Fruit fly (Drosophila melanogaster) whole organism, embryonic: Measurements from ENCODE around the gene CG1998.

Experiments
- Atf6 ChIP-seq: fragments of 200-800 bp; sonication (Bioruptor generic); IDR thresholded peaks from 2 replicates; pipeline ENCODE4 v1.3.6; 2022; ENCODE audit warnings: missing biosample characterization, missing genetic modification characterization
- B-H2 ChIP-seq: fragments of 200-800 bp; sonication (Bioruptor generic); optimal IDR thresholded peaks from 2 replicates; lab custom pipeline; 2018; ENCODE audit warnings: missing biosample characterization, mild to moderate bottlenecking, missing genetic modification characterization
- CG10147 ChIP-seq: fragments of 200-800 bp; sonication (Bioruptor generic); optimal IDR thresholded peaks from 2 replicates; lab custom pipeline; 2019; ENCODE audit warnings: missing biosample characterization, mild to moderate bottlenecking, missing genetic modification characterization, moderate library complexity
- CG10366 ChIP-seq: fragments of 200-800 bp; sonication (Bioruptor generic); IDR thresholded peaks from 2 replicates; pipeline ENCODE4 v1.3.6; 2022; ENCODE audit warnings: missing biosample characterization, missing genetic modification characterization
- CG10431 ChIP-seq: fragments of 200-800 bp; sonication (Bioruptor generic); optimal IDR thresholded peaks from 3 replicates; lab custom pipeline; 2018; ENCODE audit warnings: missing biosample characterization, mild to moderate bottlenecking, missing genetic modification characterization
- CG11398 ChIP-seq: fragments of 200-800 bp; sonication (Bioruptor generic); optimal IDR thresholded peaks from 2 replicates; lab custom pipeline; 2016; ENCODE audit warnings: missing biosample characterization, missing genetic modification characterization
- CG13296 ChIP-seq: fragments of 200-800 bp; sonication (Bioruptor generic); optimal IDR thresholded peaks from 3 replicates; lab custom pipeline; 2018; ENCODE audit warnings: missing biosample characterization, mild to moderate bottlenecking, missing genetic modification characterization
- CG14667 ChIP-seq: fragments of 200-800 bp; sonication (Bioruptor generic); IDR thresholded peaks from 2 replicates; pipeline ENCODE4 v1.3.6; 2022; ENCODE audit warnings: missing biosample characterization, missing genetic modification characterization
- CG14965 ChIP-seq: fragments of 200-800 bp; sonication (Bioruptor generic); optimal IDR thresholded peaks from 2 replicates; lab custom pipeline; 2016; ENCODE audit warnings: missing biosample characterization, missing genetic modification characterization, borderline replicate concordance
- CG17359 ChIP-seq: fragments of 200-800 bp; sonication (Bioruptor generic); optimal IDR thresholded peaks from 3 replicates; lab custom pipeline; 2018; ENCODE audit warnings: missing biosample characterization, mild to moderate bottlenecking, missing genetic modification characterization, moderate library complexity
- CG17802 ChIP-seq: fragments of 200-800 bp; sonication (Bioruptor generic); optimal IDR thresholded peaks from 2 replicates; lab custom pipeline; 2018; ENCODE audit warnings: missing biosample characterization, mild to moderate bottlenecking, missing genetic modification characterization, moderate library complexity
- CG30431 ChIP-seq: fragments of 200-800 bp; sonication (Bioruptor generic); optimal IDR thresholded peaks from 2 replicates; lab custom pipeline; 2017; ENCODE audit warnings: missing biosample characterization, missing genetic modification characterization
- CG3281 ChIP-seq: fragments of 200-800 bp; sonication (Bioruptor generic); optimal IDR thresholded peaks from 3 replicates; lab custom pipeline; 2017; ENCODE audit warnings: missing biosample characterization, mild to moderate bottlenecking, missing genetic modification characterization
- CG34422 ChIP-seq: fragments of 200-800 bp; sonication (Bioruptor generic); IDR thresholded peaks from 3 replicates; pipeline ENCODE4 v1.3.6; 2022; ENCODE audit warnings: missing biosample characterization, missing genetic modification characterization
- CG3995 ChIP-seq: fragments of 200-800 bp; sonication (Bioruptor generic); optimal IDR thresholded peaks from 3 replicates; lab custom pipeline; 2016; ENCODE audit warnings: missing biosample characterization, missing genetic modification characterization
- CG5180 ChIP-seq: fragments of 200-800 bp; sonication (Bioruptor generic); optimal IDR thresholded peaks from 3 replicates; lab custom pipeline; 2017; ENCODE audit warnings: missing biosample characterization, missing genetic modification characterization, mild to moderate bottlenecking, moderate library complexity, missing genetic modification reagents
- CG6813 ChIP-seq: fragments of 200-800 bp; sonication (Bioruptor generic); optimal IDR thresholded peaks from 2 replicates; lab custom pipeline; 2017; ENCODE audit warnings: missing biosample characterization, missing genetic modification characterization, mild to moderate bottlenecking, moderate library complexity, missing genetic modification reagents
- CG9215 ChIP-seq: fragments of 200-800 bp; sonication (Bioruptor generic); IDR thresholded peaks from 2 replicates; pipeline ENCODE4 v1.3.6; 2022; ENCODE audit warnings: missing biosample characterization, missing genetic modification characterization
- CHES-1-like ChIP-seq: fragments of 200-800 bp; sonication (Bioruptor generic); optimal IDR thresholded peaks from 2 replicates; lab custom pipeline; 2016; ENCODE audit warnings: missing biosample characterization, missing genetic modification characterization
- CTCF ChIP-seq: fragments of 200-800 bp; sonication (Bioruptor generic); optimal IDR thresholded peaks from 2 replicates; lab custom pipeline; 2017; ENCODE audit warnings: missing biosample characterization, mild to moderate bottlenecking, missing genetic modification characterization, moderate library complexity
- CkIIα-i1 ChIP-seq: fragments of 200-800 bp; sonication (Bioruptor generic); IDR thresholded peaks from 2 replicates; pipeline ENCODE4 v1.3.6; 2022; ENCODE audit warnings: missing biosample characterization, missing genetic modification characterization
- Dip3 ChIP-seq: fragments of 200-800 bp; sonication (Bioruptor generic); optimal IDR thresholded peaks from 3 replicates; lab custom pipeline; 2016; ENCODE audit warnings: missing biosample characterization, missing genetic modification characterization
- Fer1 ChIP-seq: fragments of 200-800 bp; sonication (Bioruptor generic); optimal IDR thresholded peaks from 2 replicates; lab custom pipeline; 2017; ENCODE audit warnings: missing biosample characterization, mild to moderate bottlenecking, missing genetic modification characterization
- HLH3B ChIP-seq: fragments of 200-800 bp; sonication (Bioruptor generic); IDR thresholded peaks from 2 replicates; pipeline ENCODE4 v1.3.6; 2022; ENCODE audit warnings: missing biosample characterization, missing genetic modification characterization
- HmgZ ChIP-seq: fragments of 200-800 bp; sonication (Bioruptor generic); optimal IDR thresholded peaks from 2 replicates; lab custom pipeline; 2018; ENCODE audit warnings: missing biosample characterization, mild to moderate bottlenecking, missing genetic modification characterization
- Hmr ChIP-seq: fragments of 200-800 bp; sonication (Bioruptor generic); optimal IDR thresholded peaks from 3 replicates; lab custom pipeline; 2017; ENCODE audit warnings: mild to moderate bottlenecking, missing biosample characterization, missing genetic modification reagents, missing genetic modification characterization
- Nf-YC ChIP-seq: fragments of 200-800 bp; optimal IDR thresholded peaks from 3 replicates; lab custom pipeline; 2019; ENCODE audit warnings: missing biosample characterization, mild to moderate bottlenecking, missing genetic modification characterization, moderate library complexity
- Optix ChIP-seq: fragments of 200-800 bp; sonication (Bioruptor generic); IDR thresholded peaks from 3 replicates; pipeline ENCODE4 v1.3.6; 2022; ENCODE audit warnings: missing biosample characterization, missing genetic modification characterization
- Pdp1 ChIP-seq, 2 experiments: fragments of 200-800 bp; sonication (Bioruptor generic); optimal IDR thresholded peaks; 3 replicates each; lab custom pipeline; 2016; ENCODE audit warnings: missing biosample characterization in 2 of 2, missing genetic modification characterization in 2 of 2, mild to moderate bottlenecking in 1 of 2, moderate library complexity in 1 of 2
- Tbp ChIP-seq: fragments of >200 bp; optimal IDR thresholded peaks from 2 replicates; lab custom pipeline; 2018; ENCODE audit warnings: missing biosample characterization, missing genetic modification characterization
- ash1 ChIP-seq: fragments of 200-800 bp; sonication (Bioruptor generic); optimal IDR thresholded peaks from 2 replicates; lab custom pipeline; 2018; ENCODE audit warnings: missing biosample characterization, mild to moderate bottlenecking, missing genetic modification characterization
- bbx ChIP-seq: fragments of 200-800 bp; sonication (Bioruptor generic); IDR thresholded peaks from 2 replicates; pipeline ENCODE4 v1.3.6; 2022; ENCODE audit warnings: missing biosample characterization, missing genetic modification characterization; ENCODE audit not compliant: partially characterized antibody
- chm ChIP-seq: fragments of 200-800 bp; sonication (Bioruptor generic); IDR thresholded peaks from 2 replicates; pipeline ENCODE4 v1.3.6; 2022; ENCODE audit warnings: missing biosample characterization, missing genetic modification characterization
- dan ChIP-seq: fragments of 200-800 bp; sonication (Bioruptor generic); IDR thresholded peaks from 2 replicates; pipeline ENCODE4 v1.3.6; 2022; ENCODE audit warnings: missing biosample characterization, missing genetic modification characterization
- dpn ChIP-seq, 2 experiments: fragments of 200-800 bp; sonication (Bioruptor generic); optimal IDR thresholded peaks; 3 replicates each; lab custom pipeline; 2016; ENCODE audit warnings: missing biosample characterization in 2 of 2, missing genetic modification characterization in 2 of 2
- emc ChIP-seq: fragments of 200-800 bp; sonication (Bioruptor generic); optimal IDR thresholded peaks from 2 replicates; lab custom pipeline; 2016; ENCODE audit warnings: missing biosample characterization, missing genetic modification characterization
- gsb ChIP-seq: fragments of 200-800 bp; sonication (Bioruptor generic); IDR thresholded peaks from 2 replicates; pipeline ENCODE4 v1.3.6; 2022; ENCODE audit warnings: missing biosample characterization, missing genetic modification characterization
- mld ChIP-seq: fragments of 200-800 bp; sonication (Bioruptor generic); IDR thresholded peaks from 3 replicates; pipeline ENCODE4 v1.3.6; 2022; ENCODE audit warnings: missing biosample characterization, missing genetic modification characterization; ENCODE audit not compliant: partially characterized antibody
- nom ChIP-seq: fragments of 200-800 bp; sonication (Bioruptor generic); optimal IDR thresholded peaks from 2 replicates; lab custom pipeline; 2017; ENCODE audit warnings: missing biosample characterization, missing genetic modification characterization, mild to moderate bottlenecking, moderate library complexity, missing genetic modification reagents
- odd ChIP-seq: fragments of 200-800 bp; sonication (Bioruptor generic); optimal IDR thresholded peaks from 2 replicates; lab custom pipeline; 2017; ENCODE audit warnings: missing biosample characterization, mild to moderate bottlenecking, missing genetic modification characterization
- org-1 ChIP-seq: fragments of 200-800 bp; sonication (Bioruptor generic); optimal IDR thresholded peaks from 2 replicates; lab custom pipeline; 2017; ENCODE audit warnings: missing biosample characterization, missing genetic modification characterization
- rib ChIP-seq: fragments of 200-800 bp; sonication (Bioruptor generic); IDR thresholded peaks from 2 replicates; pipeline ENCODE4 v1.3.6; 2022; ENCODE audit warnings: missing biosample characterization, missing genetic modification characterization
- run ChIP-seq: fragments of 200-800 bp; sonication (Bioruptor generic); optimal IDR thresholded peaks from 3 replicates; lab custom pipeline; 2018; ENCODE audit warnings: missing biosample characterization, mild to moderate bottlenecking, missing genetic modification characterization
- seq ChIP-seq: fragments of 200-800 bp; sonication (Bioruptor generic); IDR thresholded peaks from 2 replicates; pipeline ENCODE4 v1.3.6; 2022; ENCODE audit warnings: missing biosample characterization, missing genetic modification characterization
- slp2 ChIP-seq: fragments of 200-800 bp; sonication (Bioruptor generic); optimal IDR thresholded peaks from 2 replicates; lab custom pipeline; 2016; ENCODE audit warnings: missing biosample characterization, missing genetic modification characterization
- sr ChIP-seq: fragments of 200-800 bp; sonication (Bioruptor generic); IDR thresholded peaks from 3 replicates; pipeline ENCODE4 v1.3.6; 2022; ENCODE audit warnings: missing biosample characterization, missing genetic modification characterization
- stwl ChIP-seq: fragments of 200-800 bp; sonication (Bioruptor generic); optimal IDR thresholded peaks from 3 replicates; lab custom pipeline; 2018; ENCODE audit warnings: missing biosample characterization, mild to moderate bottlenecking, missing genetic modification characterization, moderate library complexity
- sug ChIP-seq: fragments of 200-800 bp; optimal IDR thresholded peaks from 2 replicates; lab custom pipeline; 2019; ENCODE audit warnings: missing biosample characterization, mild to moderate bottlenecking, missing genetic modification characterization, moderate library complexity
- vvl ChIP-seq: fragments of 200-800 bp; sonication (Bioruptor generic); IDR thresholded peaks from 2 replicates; pipeline ENCODE4 v1.3.6; 2022; ENCODE audit warnings: missing biosample characterization, missing genetic modification characterization

The CG1998 gene

DNA sequence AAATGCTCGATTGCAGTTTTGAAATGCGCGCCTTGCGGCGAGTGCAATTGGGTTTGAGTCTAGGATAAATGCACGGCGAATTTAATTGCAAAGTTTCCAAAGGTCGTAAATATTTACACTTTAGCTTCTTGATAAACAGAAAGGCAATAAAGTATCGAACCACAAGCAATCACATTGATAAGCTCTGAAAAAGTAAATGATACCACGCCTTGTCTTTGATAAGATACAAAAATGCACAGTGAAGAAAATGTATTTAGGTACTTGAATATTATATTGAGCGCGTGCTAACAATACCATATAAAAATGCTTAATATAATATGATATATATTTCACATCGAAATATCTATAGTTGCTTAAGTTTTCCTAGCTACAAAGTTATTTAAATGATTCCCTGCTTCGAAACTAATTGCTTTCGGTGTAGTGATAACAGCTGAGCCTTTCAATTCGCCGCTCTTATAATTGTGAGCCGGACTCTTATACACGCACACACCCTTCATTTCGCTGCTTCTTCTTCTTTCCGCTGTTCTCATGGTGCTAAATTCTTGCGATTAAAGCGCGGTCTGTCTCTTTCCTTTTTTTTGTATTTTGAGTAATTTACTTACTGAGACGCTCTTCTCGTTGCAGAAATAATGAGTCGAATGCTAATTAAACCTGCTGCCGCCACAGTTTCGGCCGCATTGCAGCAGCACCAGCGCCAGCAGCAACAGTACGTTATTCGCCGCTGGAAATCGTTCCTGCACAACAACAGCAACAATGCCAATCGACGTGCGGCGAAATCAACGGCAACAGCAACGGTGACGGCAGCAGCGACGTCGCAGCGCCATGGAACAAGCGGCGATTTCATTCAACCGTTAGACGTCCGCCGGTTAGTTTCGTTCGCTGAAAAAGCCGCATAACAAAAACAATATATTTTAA, 39.4 kb downstream of the CG1998 start (continued):
- peak; percentile 73 for TF ChIP-seq Nf-YC (tag; lab: Kevin White, UChicago)
- TF ChIP-seq mld (GFP tag; lab: Robert Waterston, UW): no peak
- TF ChIP-seq CG10147 (GFP tag; lab: Kevin White, UChicago): peak; percentile 70
- TF ChIP-seq B-H2 (GFP tag; lab: Kevin White, UChicago): peak; percentile 42
- TF ChIP-seq Hmr (GFP tag; lab: Kevin White, UChicago): peak; percentile 89
- no peak for TF ChIP-seq dan (GFP tag; lab: Robert Waterston, UW)
- peak; percentile 89 for TF ChIP-seq Atf6 (GFP tag; lab: Robert Waterston, UW)
- TF ChIP-seq CG17802: peak; percentile 51
- TF ChIP-seq CG14965 (GFP tag; lab: Kevin White, UChicago): no peak
- TF ChIP-seq CG9215 (GFP tag; lab: Robert Waterston, UW): peak; percentile 72
- TF ChIP-seq slp2: peak; percentile 33
- TF ChIP-seq CG10431 (GFP tag; lab: Kevin White, UChicago): peak; percentile 50
- TF ChIP-seq vvl (GFP tag; lab: Robert Waterston, UW): peak; percentile 92
- 0 out of 2 replicates have a peak, but pooled peaks have one; percentile 35 for TF ChIP-seq rib (GFP tag; lab: Robert Waterston, UW)
- peak; percentile 72 for TF ChIP-seq gsb (GFP tag; lab: Robert Waterston, UW)
- TF ChIP-seq Dip3 (GFP tag; lab: Kevin White, UChicago): peak; percentile 23
- peak; percentile 17 for TF ChIP-seq CHES-1-like
- peak; percentile 85 for TF ChIP-seq HmgZ (tag; lab: Kevin White, UChicago)
- TF ChIP-seq seq (GFP tag; lab: Robert Waterston, UW): 0 out of 2 replicates have a peak, but pooled peaks have one; percentile 28
- TF ChIP-seq org-1 (GFP tag; lab: Kevin White, UChicago): peak; percentile 68
- TF ChIP-seq CG6813 (GFP tag; lab: Kevin White, UChicago): peak; percentile 76
- TF ChIP-seq CG13296 (GFP tag; lab: Kevin White, UChicago): peak; percentile 77
- TF ChIP-seq HLH3B: peak; percentile 79
- peak; percentile 81 for TF ChIP-seq CG34422 (GFP tag; lab: Robert Waterston, UW)
- TF ChIP-seq CG10366: peak; percentile 78
- TF ChIP-seq sr (GFP tag; lab: Robert Waterston, UW): no peak
- TF ChIP-seq chm (GFP tag; lab: Robert Waterston, UW): peak; percentile 80
- no peak for TF ChIP-seq CG3995 (GFP tag; lab: Kevin White, UChicago)
- no peak for TF ChIP-seq ash1 (GFP tag; lab: Kevin White, UChicago)
- TF ChIP-seq CG17359 (tag; lab: Kevin White, UChicago): peak; percentile 89

DNA sequence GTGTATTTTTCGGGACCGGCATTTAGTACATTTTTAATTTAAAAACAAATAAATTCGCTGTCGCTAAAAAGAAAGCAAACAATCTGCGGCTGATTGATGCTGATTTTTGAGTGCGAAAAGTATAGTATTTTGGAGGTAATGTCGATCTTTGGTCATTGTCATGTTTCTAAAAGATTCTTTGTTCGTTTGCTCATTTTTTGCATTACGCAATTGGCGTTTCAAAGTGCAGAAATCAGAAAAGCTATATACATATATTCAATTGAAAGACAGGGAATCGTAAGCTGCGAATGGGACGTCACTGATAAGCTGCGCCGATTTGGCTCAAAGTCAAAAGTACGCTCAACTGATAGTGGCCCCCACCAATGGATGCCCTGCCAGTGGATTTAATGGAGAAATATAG, 40.4 kb downstream of the CG1998 start:
- TF ChIP-seq CkIIα-i1 (GFP tag; lab: Robert Waterston, UW): no peak
- TF ChIP-seq Hmr (GFP tag; lab: Kevin White, UChicago): no peak
- no peak for TF ChIP-seq run
- no peak for TF ChIP-seq odd (GFP tag; lab: Kevin White, UChicago)
- no peak for TF ChIP-seq Optix (GFP tag; lab: Robert Waterston, UW)
- TF ChIP-seq sug (tag; lab: Kevin White, UChicago): peak; percentile 4
- no peak for TF ChIP-seq CTCF (GFP tag; lab: Kevin White, UChicago)
- no peak for TF ChIP-seq bbx (GFP tag; lab: Robert Waterston, UW)
- no peak for TF ChIP-seq dpn (GFP tag; optimal IDR thresholded peaks at IDR 0.05; lab: Kevin White, UChicago)
- no peak for TF ChIP-seq vvl (GFP tag; lab: Robert Waterston, UW)
- peak in 1 of 2 experiments; percentile 67 for TF ChIP-seq Pdp1 (GFP tag; optimal IDR thresholded peaks at IDR 0.05; lab: Kevin White, UChicago)
- TF ChIP-seq CG11398 (GFP tag; lab: Kevin White, UChicago): no peak
- TF ChIP-seq Fer1 (GFP tag; lab: Kevin White, UChicago): no peak
- no peak for TF ChIP-seq emc (GFP tag; lab: Kevin White, UChicago)
- TF ChIP-seq Tbp (GFP tag; lab: Kevin White, UChicago): no peak
- no peak for TF ChIP-seq stwl (tag; lab: Kevin White, UChicago)
- TF ChIP-seq nom: peak; percentile 35
- no peak for TF ChIP-seq CG30431 (GFP tag; lab: Kevin White, UChicago)
- TF ChIP-seq CG10147 (GFP tag; lab: Kevin White, UChicago): no peak
- no peak for TF ChIP-seq CG14667 (GFP tag; lab: Robert Waterston, UW)
- no peak for TF ChIP-seq CG5180 (GFP tag; lab: Kevin White, UChicago)
- TF ChIP-seq CG3281: no peak
